Fruit fly (Drosophila melanogaster): ENCODE measurements around the gene CG31373.

CG31373 gene

DNA sequence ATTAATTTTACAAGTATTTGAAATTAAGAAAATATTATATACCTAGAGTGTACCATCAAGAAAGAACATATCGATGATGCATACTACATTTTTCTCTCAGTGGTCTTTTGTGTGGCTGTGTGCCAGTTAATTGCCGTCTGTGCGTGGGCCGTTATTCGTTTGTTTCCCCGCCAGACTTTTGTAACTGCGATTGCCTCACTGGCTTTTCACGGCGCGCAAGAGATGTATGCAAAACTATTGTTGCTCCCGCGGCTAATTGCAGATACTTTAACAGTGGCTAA lies 27.5 kb downstream of the CG31373 start (continued):
- TF ChIP-seq Stat92E (GFP tag; optimal IDR thresholded peaks at IDR 0.05) (no peak), Dfd (GFP tag; optimal IDR thresholded peaks at IDR 0.05) (no peak), Sry-β (GFP tag; optimal IDR thresholded peaks at IDR 0.05) (no peak), CG13424 (tag; optimal IDR thresholded peaks at IDR 0.05) (peak; percentile 2), tna (GFP tag; IDR thresholded peaks at IDR 0.05; ENCODE audit: partially characterized antibody) (no peak), CHES-1-like (GFP tag; optimal IDR thresholded peaks at IDR 0.05) (no peak), gsb-n (tag; optimal IDR thresholded peaks at IDR 0.05) (no peak), Hey (tag; optimal IDR thresholded peaks at IDR 0.05) (no peak), luna (GFP tag; optimal IDR thresholded peaks at IDR 0.05) (no peak), nmo (GFP tag; optimal IDR thresholded peaks at IDR 0.05) (no peak), CG1024 (GFP tag; IDR thresholded peaks at IDR 0.05) (peak; percentile 17; the same call in 1 of the 2 replicates), CG32772 (GFP tag; IDR thresholded peaks at IDR 0.05) (peak; percentile 57; the same call in 1 of the 2 replicates), CG2712 (tag; optimal IDR thresholded peaks at IDR 0.05) (peak; percentile 47), ara (GFP tag; IDR thresholded peaks at IDR 0.05) (no peak), Deaf1 (tag; optimal IDR thresholded peaks at IDR 0.05) (no peak), CG8281 (tag; optimal IDR thresholded peaks at IDR 0.05) (no peak), CG1603 (tag; optimal IDR thresholded peaks at IDR 0.05) (peak; percentile 62), CG18011 (GFP tag; optimal IDR thresholded peaks at IDR 0.05) (no peak), Gsc (GFP tag; IDR thresholded peaks at IDR 0.05) (no peak), al (GFP tag; IDR thresholded peaks at IDR 0.05) (peak; percentile 42; the same call in 1 of the 2 replicates), CG1792 (GFP tag; optimal IDR thresholded peaks at IDR 0.05) (no peak), CG32767 (GFP tag; IDR thresholded peaks at IDR 0.05) (no peak), ewg (GFP tag; optimal IDR thresholded peaks at IDR 0.05) (no peak), CG2120 (GFP tag; optimal IDR thresholded peaks at IDR 0.05) (no peak), CG11723 (GFP tag; optimal IDR thresholded peaks at IDR 0.05) (no peak), Side (GFP tag; optimal IDR thresholded peaks at IDR 0.05) (no peak), CG9727 (GFP tag; optimal IDR thresholded peaks at IDR 0.05) (no peak), Sry-δ (GFP tag; optimal IDR thresholded peaks at IDR 0.05) (no peak), CG16779 (GFP tag; IDR thresholded peaks at IDR 0.05) (peak; percentile 58; the same call in 1 of the 2 replicates), HLH3B (GFP tag; IDR thresholded peaks at IDR 0.05) (peak; percentile 73), ttk (GFP tag; IDR thresholded peaks at IDR 0.05) (peak; percentile 59; the same call in 1 of the 2 replicates), CG11696 (GFP tag; IDR thresholded peaks at IDR 0.05) (no peak), Rx (GFP tag; IDR thresholded peaks at IDR 0.05) (peak; percentile 51; the same call in 1 of the 2 replicates), aop (GFP tag; IDR thresholded peaks at IDR 0.05) (no peak), CG42726 (GFP tag; IDR thresholded peaks at IDR 0.05; ENCODE audit: partially characterized antibody) (no peak), gem (tag; optimal IDR thresholded peaks at IDR 0.05) (peak; percentile 39), CG2875 (GFP tag; optimal IDR thresholded peaks at IDR 0.05) (no peak), odd (GFP tag; optimal IDR thresholded peaks at IDR 0.05) (no peak), CG3065 (GFP tag; optimal IDR thresholded peaks at IDR 0.05) (no peak), Nf-YB (GFP tag; optimal IDR thresholded peaks at IDR 0.05) (no peak), br (optimal IDR thresholded peaks at IDR 0.05) (no peak), zf30C (GFP tag; optimal IDR thresholded peaks at IDR 0.05) (peak; percentile 85), Poxn (GFP tag; IDR thresholded peaks at IDR 0.05) (no peak), en (GFP tag; optimal IDR thresholded peaks at IDR 0.05) (no peak), Awh (GFP tag; IDR thresholded peaks at IDR 0.05) (peak; percentile 93), CG6272 (GFP tag; IDR thresholded peaks at IDR 0.05) (peak; percentile 32; the same call in 1 of the 2 replicates), unpg (GFP tag; optimal IDR thresholded peaks at IDR 0.05) (peak; percentile 75), CG10274 (GFP tag; optimal IDR thresholded peaks at IDR 0.05) (no peak), YL-1 (GFP tag; optimal IDR thresholded peaks at IDR 0.05) (no peak), CG12744 (GFP tag; optimal IDR thresholded peaks at IDR 0.05) (no peak), Oli (tag; optimal IDR thresholded peaks at IDR 0.05) (peak; percentile 10), CG15269 (tag; optimal IDR thresholded peaks at IDR 0.05) (peak; percentile 44)

Data from whole organism, embryonic.